Fruit fly (Drosophila melanogaster): ENCODE measurements around the gene Grx3.

The Grx3 gene

DNA sequence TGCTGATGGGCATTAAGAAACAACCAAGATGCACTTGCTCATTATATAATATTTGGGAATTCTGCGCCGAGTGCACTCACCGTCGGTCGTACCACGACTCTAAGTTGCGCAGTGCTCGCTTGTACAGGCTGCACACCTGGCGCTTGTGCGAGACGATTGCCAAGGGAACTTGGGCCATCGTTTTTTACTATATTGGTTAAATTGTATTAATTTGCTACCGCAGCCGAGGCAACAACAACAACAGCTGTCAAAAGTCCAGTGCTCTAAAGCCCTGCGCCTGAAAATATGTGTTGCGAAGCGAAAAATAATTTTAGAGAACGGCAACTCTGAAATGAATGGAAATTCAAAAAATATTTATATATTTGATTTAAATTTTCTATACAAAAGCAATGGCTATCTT, 4.5 kb downstream of the Grx3 start, which contains the start of gene ND-B22 (continued):
- peak; percentile 33 for TF ChIP-seq CG34376 (GFP tag; optimal IDR thresholded peaks at IDR 0.05)
- no peak for TF ChIP-seq CG18764 (GFP tag; optimal IDR thresholded peaks at IDR 0.05)
- peak; percentile 66 for TF ChIP-seq sob (GFP tag; IDR thresholded peaks at IDR 0.05)
- TF ChIP-seq CG10543 (GFP tag; optimal IDR thresholded peaks at IDR 0.05): peak; percentile 38
- no peak for TF ChIP-seq nerfin-2 (GFP tag; IDR thresholded peaks at IDR 0.05; ENCODE audit: partially characterized antibody)
- no peak for TF ChIP-seq CrebB (tag; optimal IDR thresholded peaks at IDR 0.05)
- TF ChIP-seq slbo (GFP tag; IDR thresholded peaks at IDR 0.05): peak; percentile 69
- peak; percentile 52; the same call in 1 of the 3 replicates for TF ChIP-seq CG34224 (GFP tag; IDR thresholded peaks at IDR 0.05; ENCODE audit: partially characterized antibody)
- peak; percentile 71 for TF ChIP-seq Ets97D (GFP tag; optimal IDR thresholded peaks at IDR 0.05)
- no peak for TF ChIP-seq CG11723 (GFP tag; optimal IDR thresholded peaks at IDR 0.05)
- TF ChIP-seq CG7556 (GFP tag; optimal IDR thresholded peaks at IDR 0.05): peak; percentile 16
- no peak for TF ChIP-seq jigr1 (GFP tag; IDR thresholded peaks at IDR 0.05)
- TF ChIP-seq CG14050 (GFP tag; IDR thresholded peaks at IDR 0.05): no peak; the same call in 2 of the 3 replicates
- TF ChIP-seq Mad (GFP tag; optimal IDR thresholded peaks at IDR 0.05): no peak
- no peak for TF ChIP-seq Deaf1 (tag; optimal IDR thresholded peaks at IDR 0.05)
- TF ChIP-seq CG16815 (GFP tag; optimal IDR thresholded peaks at IDR 0.05): no peak
- TF ChIP-seq CG9876 (GFP tag; optimal IDR thresholded peaks at IDR 0.05): no peak
- peak; percentile 8 for TF ChIP-seq Bteb2 (GFP tag; optimal IDR thresholded peaks at IDR 0.05)
- no peak for TF ChIP-seq CG31365 (tag; optimal IDR thresholded peaks at IDR 0.05)
- no peak for TF ChIP-seq vfl (GFP tag; optimal IDR thresholded peaks at IDR 0.05)
- no peak for TF ChIP-seq ERR (GFP tag; optimal IDR thresholded peaks at IDR 0.05)
- no peak for TF ChIP-seq zf30C (GFP tag; optimal IDR thresholded peaks at IDR 0.05)
- no peak for TF ChIP-seq en (GFP tag; optimal IDR thresholded peaks at IDR 0.05)
- peak; percentile 32 for TF ChIP-seq CG8924 (tag; optimal IDR thresholded peaks at IDR 0.05)
- no peak for TF ChIP-seq CG2889 (GFP tag; IDR thresholded peaks at IDR 0.05)
- TF ChIP-seq ash1 (GFP tag; optimal IDR thresholded peaks at IDR 0.05): no peak
- no peak for TF ChIP-seq Camta (GFP tag; optimal IDR thresholded peaks at IDR 0.05)
- 0 out of 2 replicates have a peak, but pooled peaks have one; percentile 33 for TF ChIP-seq tna (GFP tag; IDR thresholded peaks at IDR 0.05; ENCODE audit: partially characterized antibody)
- TF ChIP-seq B-H1 (GFP tag; IDR thresholded peaks at IDR 0.05): no peak
- TF ChIP-seq eve (GFP tag; optimal IDR thresholded peaks at IDR 0.05): no peak
- TF ChIP-seq kay (GFP tag; optimal IDR thresholded peaks at IDR 0.05): no peak
- peak; percentile 54 for TF ChIP-seq CG1647 (GFP tag; optimal IDR thresholded peaks at IDR 0.05)
- TF ChIP-seq Usf (GFP tag; optimal IDR thresholded peaks at IDR 0.05): no peak
- TF ChIP-seq NK7.1 (GFP tag; optimal IDR thresholded peaks at IDR 0.05): peak; percentile 34
- no peak for TF ChIP-seq CkIIα-i1 (GFP tag; IDR thresholded peaks at IDR 0.05)
- TF ChIP-seq CG13894 (tag; optimal IDR thresholded peaks at IDR 0.05): peak; percentile 8
- TF ChIP-seq bcd (GFP tag; optimal IDR thresholded peaks at IDR 0.05): peak; percentile 37
- TF ChIP-seq D19B (GFP tag; optimal IDR thresholded peaks at IDR 0.05): peak; percentile 26
- peak; percentile 61 for TF ChIP-seq Dip3 (GFP tag; optimal IDR thresholded peaks at IDR 0.05)
- TF ChIP-seq CG10147 (GFP tag; optimal IDR thresholded peaks at IDR 0.05): peak; percentile 17
- no peak; the same call in 3 of the 4 replicates for TF ChIP-seq Gug (GFP tag; IDR thresholded peaks at IDR 0.05)
- peak; percentile 16 for TF ChIP-seq tap (tag; optimal IDR thresholded peaks at IDR 0.05)
- TF ChIP-seq CG12744 (GFP tag; optimal IDR thresholded peaks at IDR 0.05): no peak
- peak; percentile 57 for TF ChIP-seq lab (GFP tag; optimal IDR thresholded peaks at IDR 0.05)
- peak; percentile 64 for TF ChIP-seq Aef1 (GFP tag; IDR thresholded peaks at IDR 0.05)
- no peak for TF ChIP-seq CG32767 (GFP tag; IDR thresholded peaks at IDR 0.05)
- no peak for TF ChIP-seq fd96Cb (tag; optimal IDR thresholded peaks at IDR 0.05)
- no peak for TF ChIP-seq CG10565 (GFP tag; optimal IDR thresholded peaks at IDR 0.05)
- no peak for TF ChIP-seq CG9215 (GFP tag; IDR thresholded peaks at IDR 0.05)
- peak; percentile 25 for TF ChIP-seq CG17359 (tag; optimal IDR thresholded peaks at IDR 0.05)
- TF ChIP-seq ato (GFP tag; IDR thresholded peaks at IDR 0.05; ENCODE audit: partially characterized antibody): no peak; the same call in 1 of the 2 replicates
- TF ChIP-seq sim (GFP tag; IDR thresholded peaks at IDR 0.05): no peak
